Fruit fly (Drosophila melanogaster): Measurements from ENCODE around the gene CG4822.
A peak's percentile ranks its signal among the peaks of the same experiment; 100 is the strongest.

The CG4822 gene

DNA sequence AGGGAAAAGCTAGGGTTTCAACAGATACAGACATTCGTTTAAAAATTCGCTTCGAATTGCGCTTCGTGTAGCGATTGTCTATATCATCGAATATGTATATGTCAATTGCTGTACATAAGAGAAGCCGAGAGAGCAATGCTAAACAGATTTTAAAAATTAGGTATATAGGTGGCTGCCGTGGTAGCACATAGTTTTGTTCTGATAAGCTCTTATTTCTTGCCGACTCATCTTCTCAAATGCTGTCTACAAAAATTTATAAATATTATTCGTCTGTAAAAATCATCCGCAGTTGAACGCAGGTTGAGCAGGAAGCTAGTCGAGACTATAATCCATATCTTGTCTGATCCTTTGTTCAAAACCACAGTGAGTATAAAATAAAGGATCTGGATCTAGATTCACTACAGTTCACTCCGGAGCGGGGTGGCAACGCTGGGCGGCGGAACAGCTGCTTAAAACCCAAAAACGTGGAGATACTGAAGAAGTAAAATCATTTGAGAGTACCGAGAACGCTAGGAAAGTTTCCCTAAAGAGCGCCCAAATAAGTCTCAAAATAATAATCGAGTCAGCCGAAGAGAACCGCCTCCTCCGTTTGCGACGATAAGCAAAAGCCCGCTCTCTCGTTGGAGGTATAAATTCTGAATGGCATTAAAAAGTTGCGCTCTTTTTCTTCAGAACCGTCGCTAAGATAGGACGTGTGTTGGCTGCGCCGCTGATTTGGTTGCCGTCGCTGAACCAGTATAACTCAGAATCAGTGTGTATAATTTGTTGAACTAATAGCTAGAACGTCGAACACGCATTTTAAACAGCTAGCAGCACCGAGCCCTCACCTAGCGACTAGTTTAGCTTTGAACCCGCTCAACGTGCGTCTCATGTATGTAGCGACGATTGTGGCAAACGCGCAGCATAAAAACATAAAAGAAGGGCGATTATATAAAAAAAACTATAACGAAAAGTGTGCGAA lies 13.8 kb downstream of the CG4822 start (continued):
- TF ChIP-seq CG15696 (tag; optimal IDR thresholded peaks at IDR 0.05) (peak; percentile 4), dan (GFP tag; IDR thresholded peaks at IDR 0.05) (no peak), vvl (GFP tag; IDR thresholded peaks at IDR 0.05) (peak; percentile 75), CG2712 (tag; optimal IDR thresholded peaks at IDR 0.05) (peak; percentile 25), CG4282 (GFP tag; optimal IDR thresholded peaks at IDR 0.05) (peak; percentile 17), crp (GFP tag; optimal IDR thresholded peaks at IDR 0.05) (peak; percentile 48 to 92), Spps (tag; optimal IDR thresholded peaks at IDR 0.05) (no peak), p53 (GFP tag; optimal IDR thresholded peaks at IDR 0.05) (no peak), org-1 (GFP tag; optimal IDR thresholded peaks at IDR 0.05) (no peak), CG10543 (GFP tag; optimal IDR thresholded peaks at IDR 0.05) (peak; percentile 76), Nf-YC (tag; optimal IDR thresholded peaks at IDR 0.05) (peak; percentile 40), lmd (GFP tag; IDR thresholded peaks at IDR 0.05) (no peak), nom (GFP tag; optimal IDR thresholded peaks at IDR 0.05) (peak; percentile 63), CG15514 (GFP tag; optimal IDR thresholded peaks at IDR 0.05) (peak; percentile 99), pb (GFP tag; optimal IDR thresholded peaks at IDR 0.05) (no peak), CG9817 (tag; optimal IDR thresholded peaks at IDR 0.05) (no peak), B-H2 (GFP tag; optimal IDR thresholded peaks at IDR 0.05) (peak; percentile 29), ewg (GFP tag; optimal IDR thresholded peaks at IDR 0.05) (no peak), CG13894 (tag; optimal IDR thresholded peaks at IDR 0.05) (peak; percentile 80), Adf1 (GFP tag; IDR thresholded peaks at IDR 0.05) (peak; percentile 52; the same call in 1 of the 2 replicates), CG42726 (GFP tag; IDR thresholded peaks at IDR 0.05; ENCODE audit: partially characterized antibody) (peak; percentile 49; the same call in 1 of the 2 replicates), CG31365 (tag; optimal IDR thresholded peaks at IDR 0.05) (peak; percentile 36), CG14014 (GFP tag; IDR thresholded peaks at IDR 0.05) (no peak; the same call in 1 of the 2 replicates), ham (GFP tag; IDR thresholded peaks at IDR 0.05) (no peak), ftz-f1 (GFP tag; optimal IDR thresholded peaks at IDR 0.05) (peak; percentile 9), Hr3 (GFP tag; optimal IDR thresholded peaks at IDR 0.05) (no peak), pum (GFP tag; optimal IDR thresholded peaks at IDR 0.05) (no peak), sna (GFP tag; IDR thresholded peaks at IDR 0.05; ENCODE audit: partially characterized antibody) (peak; percentile 54), NC2β (GFP tag; optimal IDR thresholded peaks at IDR 0.05) (no peak), D (optimal IDR thresholded peaks at IDR 0.05) (no peak), D (GFP tag; optimal IDR thresholded peaks at IDR 0.05) (no peak), Xrp1 (GFP tag; IDR thresholded peaks at IDR 0.05) (no peak), Atf6 (GFP tag; IDR thresholded peaks at IDR 0.05) (no peak), PHDP (tag; optimal IDR thresholded peaks at IDR 0.05) (peak; percentile 7), rib (GFP tag; IDR thresholded peaks at IDR 0.05) (peak; percentile 58), CG12219 (GFP tag; optimal IDR thresholded peaks at IDR 0.05) (peak; percentile 15), her (GFP tag; optimal IDR thresholded peaks at IDR 0.05) (peak; percentile 24), Drgx (GFP tag; IDR thresholded peaks at IDR 0.05) (peak; percentile 5; the same call in 1 of the 2 replicates), nerfin-1 (tag; optimal IDR thresholded peaks at IDR 0.05) (peak; percentile 2), CG30431 (GFP tag; optimal IDR thresholded peaks at IDR 0.05) (no peak), CG4424 (GFP tag; optimal IDR thresholded peaks at IDR 0.05) (peak; percentile 23), inv (GFP tag; IDR thresholded peaks at IDR 0.05; ENCODE audit: partially characterized antibody) (peak; percentile 29), dm (GFP tag; optimal IDR thresholded peaks at IDR 0.05) (peak; percentile 80), Fer3 (tag; optimal IDR thresholded peaks at IDR 0.05) (no peak), CG11695 (GFP tag; IDR thresholded peaks at IDR 0.05) (peak; percentile 87), Dll (GFP tag; IDR thresholded peaks at IDR 0.05; ENCODE audit: partially characterized antibody) (peak; percentile 53; the same call in 3 of the 4 replicates), MESR4 (GFP tag; optimal IDR thresholded peaks at IDR 0.05) (peak; percentile 61), Usf (GFP tag; optimal IDR thresholded peaks at IDR 0.05) (no peak)

Data from whole organism, embryonic.